Fruit fly (Drosophila melanogaster) whole organism, embryonic: ENCODE measurements around the gene mRpL14.

Source experiments
- ATbp ChIP-seq: fragments of 200-800 bp; sonication (Bioruptor generic); optimal IDR thresholded peaks from 2 replicates; lab custom pipeline; 2017; ENCODE audit warnings: missing biosample characterization, mild to moderate bottlenecking, missing genetic modification characterization, missing genetic modification reagents
- Ada2b ChIP-seq: fragments of 200-800 bp; sonication (Bioruptor generic); IDR thresholded peaks from 2 replicates; pipeline ENCODE4 v1.3.6; 2022; ENCODE audit warnings: missing biosample characterization, missing genetic modification characterization
- Atf3 ChIP-seq: fragments of 200-800 bp; sonication (Bioruptor generic); optimal IDR thresholded peaks from 3 replicates; lab custom pipeline; 2016; ENCODE audit warnings: missing biosample characterization, missing genetic modification characterization
- CG10321 ChIP-seq: fragments of 200-800 bp; sonication (Bioruptor generic); IDR thresholded peaks from 2 replicates; pipeline ENCODE4 v1.3.6; 2022; ENCODE audit warnings: missing biosample characterization, missing genetic modification characterization
- CG11085 ChIP-seq: fragments of 200-800 bp; sonication (Bioruptor generic); IDR thresholded peaks from 2 replicates; pipeline ENCODE4 v1.3.6; 2022; ENCODE audit warnings: missing biosample characterization, missing genetic modification characterization
- CG11723 ChIP-seq: fragments of 200-800 bp; sonication (Bioruptor generic); optimal IDR thresholded peaks from 2 replicates; lab custom pipeline; 2017; ENCODE audit warnings: missing biosample characterization, mild to moderate bottlenecking, missing genetic modification characterization
- CG12219 ChIP-seq: fragments of 200-800 bp; sonication (Bioruptor generic); optimal IDR thresholded peaks from 3 replicates; lab custom pipeline; 2018; ENCODE audit warnings: missing biosample characterization, mild to moderate bottlenecking, missing genetic modification characterization
- CG12744 ChIP-seq: fragments of 200-800 bp; sonication (Bioruptor generic); optimal IDR thresholded peaks from 2 replicates; lab custom pipeline; 2016; ENCODE audit warnings: missing biosample characterization, missing genetic modification characterization
- CG14441 ChIP-seq: fragments of 200-800 bp; sonication (Bioruptor generic); IDR thresholded peaks from 2 replicates; pipeline ENCODE4 v1.3.6; 2022; ENCODE audit warnings: missing biosample characterization, missing genetic modification characterization
- CG1647 ChIP-seq: fragments of 200-800 bp; sonication (Bioruptor generic); optimal IDR thresholded peaks from 3 replicates; lab custom pipeline; 2016; ENCODE audit warnings: missing biosample characterization, missing genetic modification characterization
- CG2678 ChIP-seq: fragments of 200-800 bp; sonication (Bioruptor generic); optimal IDR thresholded peaks from 3 replicates; lab custom pipeline; 2019; ENCODE audit warnings: missing biosample characterization, mild to moderate bottlenecking, missing genetic modification characterization, moderate library complexity
- CG2875 ChIP-seq: fragments of 200-800 bp; sonication (Bioruptor generic); optimal IDR thresholded peaks from 2 replicates; lab custom pipeline; 2017; ENCODE audit warnings: missing biosample characterization, mild to moderate bottlenecking, missing genetic modification characterization, missing genetic modification reagents
- CG8478 ChIP-seq: fragments of >200 bp; optimal IDR thresholded peaks from 2 replicates; lab custom pipeline; 2018
- CG9437 ChIP-seq: fragments of 200-800 bp; sonication (Bioruptor generic); optimal IDR thresholded peaks from 2 replicates; lab custom pipeline; 2018; ENCODE audit warnings: missing biosample characterization, mild to moderate bottlenecking, missing genetic modification characterization
- Camta ChIP-seq: fragments of 200-800 bp; sonication (Bioruptor generic); optimal IDR thresholded peaks from 2 replicates; lab custom pipeline; 2016; ENCODE audit warnings: missing biosample characterization, missing genetic modification characterization
- CrebB ChIP-seq: fragments of 200-800 bp; sonication (Bioruptor generic); optimal IDR thresholded peaks from 3 replicates; lab custom pipeline; 2018; ENCODE audit warnings: missing biosample characterization, mild to moderate bottlenecking, missing genetic modification characterization
- Drgx ChIP-seq: fragments of 200-800 bp; sonication (Bioruptor generic); IDR thresholded peaks from 2 replicates; pipeline ENCODE4 v1.3.6; 2022; ENCODE audit warnings: missing biosample characterization, missing genetic modification characterization
- HLH54F ChIP-seq: fragments of 200-800 bp; sonication (Bioruptor generic); optimal IDR thresholded peaks from 3 replicates; lab custom pipeline; 2016; ENCODE audit warnings: missing biosample characterization, missing genetic modification characterization
- NfI ChIP-seq: fragments of 200-800 bp; sonication (Bioruptor generic); optimal IDR thresholded peaks from 3 replicates; lab custom pipeline; 2018; ENCODE audit warnings: missing biosample characterization, mild to moderate bottlenecking, missing genetic modification characterization, moderate library complexity
- Opbp ChIP-seq: fragments of 200-800 bp; sonication (Bioruptor generic); IDR thresholded peaks from 3 replicates; pipeline ENCODE4 v1.3.6; 2022; ENCODE audit warnings: missing biosample characterization, missing genetic modification characterization; ENCODE audit not compliant: partially characterized antibody
- Poxn ChIP-seq: fragments of 200-800 bp; sonication (Bioruptor generic); IDR thresholded peaks from 2 replicates; pipeline ENCODE4 v1.3.6; 2022; ENCODE audit warnings: missing biosample characterization, missing genetic modification characterization
- Rfx ChIP-seq: fragments of 200-800 bp; sonication (Bioruptor generic); IDR thresholded peaks from 2 replicates; pipeline ENCODE4 v1.3.6; 2022; ENCODE audit warnings: missing biosample characterization, missing genetic modification characterization
- Sin3A ChIP-seq: fragments of >200 bp; optimal IDR thresholded peaks from 2 replicates; lab custom pipeline; 2018
- Trl ChIP-seq, 3 experiments: fragments of >200 bp in 2 of 3; fragments of 200-800 bp in 1 of 3; sonication (Bioruptor generic) in 1 of 3; optimal IDR thresholded peaks; 2 replicates in 1 of 3; 3 replicates in 2 of 3; lab custom pipeline; 2016 to 2017; ENCODE audit warnings: missing biosample characterization in 1 of 3, missing genetic modification characterization in 1 of 3
- ac ChIP-seq: fragments of 200-800 bp; sonication (Bioruptor generic); optimal IDR thresholded peaks from 3 replicates; lab custom pipeline; 2017; ENCODE audit warnings: missing biosample characterization, mild to moderate bottlenecking, missing genetic modification characterization
- ase ChIP-seq: fragments of 200-800 bp; sonication (Bioruptor generic); IDR thresholded peaks from 3 replicates; pipeline ENCODE4 v1.3.6; 2022; ENCODE audit warnings: missing biosample characterization, missing genetic modification characterization
- bab2 ChIP-seq: fragments of 200-800 bp; sonication (Bioruptor generic); optimal IDR thresholded peaks from 2 replicates; lab custom pipeline; 2016; ENCODE audit warnings: missing biosample characterization, missing genetic modification characterization
- chinmo ChIP-seq: fragments of 200-800 bp; sonication (Bioruptor generic); IDR thresholded peaks from 4 replicates; pipeline ENCODE4 v1.3.6; 2022; ENCODE audit warnings: missing biosample characterization, missing genetic modification characterization; ENCODE audit not compliant: partially characterized antibody
- ci ChIP-seq: fragments of 200-800 bp; sonication (Bioruptor generic); IDR thresholded peaks from 3 replicates; pipeline ENCODE4 v1.3.6; 2022; ENCODE audit warnings: missing biosample characterization, missing genetic modification characterization
- corto ChIP-seq: fragments of 200-800 bp; sonication (Bioruptor generic); optimal IDR thresholded peaks from 2 replicates; lab custom pipeline; 2016; ENCODE audit warnings: missing biosample characterization, mild to moderate bottlenecking, missing genetic modification characterization, moderate library complexity
- en ChIP-seq: fragments of 200-800 bp; sonication (Bioruptor generic); optimal IDR thresholded peaks from 2 replicates; lab custom pipeline; 2016; ENCODE audit warnings: missing biosample characterization, missing genetic modification characterization
- eve ChIP-seq, 2 experiments: fragments of >200 bp; optimal IDR thresholded peaks; 2 replicates each; lab custom pipeline; 2017; ENCODE audit warnings: missing biosample characterization in 2 of 2, missing genetic modification characterization in 2 of 2
- fd96Cb ChIP-seq: fragments of 200-800 bp; sonication (Bioruptor generic); optimal IDR thresholded peaks from 2 replicates; lab custom pipeline; 2018; ENCODE audit warnings: missing biosample characterization, mild to moderate bottlenecking, missing genetic modification characterization, moderate library complexity
- ham ChIP-seq: fragments of 200-800 bp; sonication (Bioruptor generic); IDR thresholded peaks from 2 replicates; pipeline ENCODE4 v1.3.6; 2022; ENCODE audit warnings: missing biosample characterization, missing genetic modification characterization
- hkb ChIP-seq, 2 experiments: fragments of 200-800 bp in 1 of 2; fragments of >200 bp in 1 of 2; sonication (Bioruptor generic) in 1 of 2; IDR thresholded peaks in 1 of 2; optimal IDR thresholded peaks in 1 of 2; 2 replicates each; pipeline versions ENCODE4 v1.3.6 to Lab custom; 2017 to 2022; ENCODE audit warnings: missing biosample characterization in 1 of 2, missing genetic modification characterization in 1 of 2
- ind ChIP-seq: fragments of 200-800 bp; sonication (Bioruptor generic); optimal IDR thresholded peaks from 3 replicates; lab custom pipeline; 2016; ENCODE audit warnings: missing biosample characterization, missing genetic modification characterization
- peb ChIP-seq: fragments of 200-800 bp; sonication (Bioruptor generic); IDR thresholded peaks from 2 replicates; pipeline ENCODE4 v1.3.6; 2022; ENCODE audit warnings: missing biosample characterization, missing genetic modification characterization
- pfk ChIP-seq: fragments of 200-800 bp; sonication (Bioruptor generic); optimal IDR thresholded peaks from 2 replicates; lab custom pipeline; 2018; ENCODE audit warnings: missing biosample characterization, mild to moderate bottlenecking, missing genetic modification characterization, moderate library complexity
- pita ChIP-seq: fragments of 200-800 bp; sonication (Bioruptor generic); optimal IDR thresholded peaks from 2 replicates; lab custom pipeline; 2017; ENCODE audit warnings: missing biosample characterization, mild to moderate bottlenecking, missing genetic modification characterization
- salm ChIP-seq: fragments of 200-800 bp; sonication (Bioruptor generic); optimal IDR thresholded peaks from 2 replicates; lab custom pipeline; 2018; ENCODE audit warnings: missing biosample characterization, mild to moderate bottlenecking, missing genetic modification characterization
- sd ChIP-seq: fragments of 200-800 bp; sonication (Bioruptor generic); optimal IDR thresholded peaks from 3 replicates; lab custom pipeline; 2018; ENCODE audit warnings: missing biosample characterization, mild to moderate bottlenecking, missing genetic modification characterization, moderate library complexity
- seq ChIP-seq: fragments of 200-800 bp; sonication (Bioruptor generic); IDR thresholded peaks from 2 replicates; pipeline ENCODE4 v1.3.6; 2022; ENCODE audit warnings: missing biosample characterization, missing genetic modification characterization
- sim ChIP-seq: fragments of 200-800 bp; sonication (Bioruptor generic); IDR thresholded peaks from 2 replicates; pipeline ENCODE4 v1.3.6; 2022; ENCODE audit warnings: missing biosample characterization, missing genetic modification characterization
- ssp ChIP-seq: fragments of 200-800 bp; sonication (Bioruptor generic); IDR thresholded peaks from 2 replicates; pipeline ENCODE4 v1.3.6; 2022; ENCODE audit warnings: missing biosample characterization, missing genetic modification characterization
- twi ChIP-seq: fragments of 200-800 bp; optimal IDR thresholded peaks from 2 replicates; lab custom pipeline; 2019; ENCODE audit warnings: missing biosample characterization, mild to moderate bottlenecking, missing genetic modification characterization, moderate library complexity
- vfl ChIP-seq: fragments of 200-800 bp; sonication (Bioruptor generic); optimal IDR thresholded peaks from 2 replicates; lab custom pipeline; 2016; ENCODE audit warnings: missing biosample characterization, missing genetic modification characterization
- vvl ChIP-seq: fragments of 200-800 bp; sonication (Bioruptor generic); IDR thresholded peaks from 2 replicates; pipeline ENCODE4 v1.3.6; 2022; ENCODE audit warnings: missing biosample characterization, missing genetic modification characterization
- zfh1 ChIP-seq: fragments of 200-800 bp; sonication (Bioruptor generic); IDR thresholded peaks from 3 replicates; pipeline ENCODE4 v1.3.6; 2022; ENCODE audit warnings: missing biosample characterization, missing genetic modification characterization
- zfh2 ChIP-seq: fragments of 200-800 bp; sonication (Bioruptor generic); optimal IDR thresholded peaks from 2 replicates; lab custom pipeline; 2016; ENCODE audit warnings: missing biosample characterization, missing genetic modification characterization

The mRpL14 gene

dm6 chrX:2296230-2297044 lies 48.0 kb downstream of the mRpL14 start (continued):
- peak; percentile 77 for TF ChIP-seq CG14441 (GFP tag; lab: Robert Waterston, UW)
- peak; percentile 85; the same call in 3 of the 4 replicates for TF ChIP-seq chinmo
- no peak for TF ChIP-seq corto (GFP tag; lab: Kevin White, UChicago)
- TF ChIP-seq pita = no peak
- TF ChIP-seq sd (tag; lab: Kevin White, UChicago) = peak; percentile 81
- peak; percentile 70 for TF ChIP-seq Ada2b (GFP tag; lab: Robert Waterston, UW)
- peak; percentile 93 for TF ChIP-seq ind
- TF ChIP-seq HLH54F (GFP tag; lab: Kevin White, UChicago) = peak; percentile 93
- no peak for TF ChIP-seq hkb (optimal IDR thresholded peaks at IDR 0.05; lab: Kevin White, UChicago)
- peak; percentile 87 for TF ChIP-seq hkb (GFP tag; IDR thresholded peaks at IDR 0.05; lab: Robert Waterston, UW)
- TF ChIP-seq Opbp (GFP tag; lab: Robert Waterston, UW) = no peak
- peak in 1 of 2 experiments; percentile 66 for TF ChIP-seq Trl (optimal IDR thresholded peaks at IDR 0.05; lab: Kevin White, UChicago)
- peak; percentile 93 for TF ChIP-seq Trl (GFP tag; optimal IDR thresholded peaks at IDR 0.05; lab: Kevin White, UChicago)
- no peak for TF ChIP-seq Sin3A (lab: Kevin White, UChicago)
- TF ChIP-seq peb = no peak
- TF ChIP-seq bab2 (GFP tag; lab: Kevin White, UChicago) = peak; percentile 91
- TF ChIP-seq Poxn (GFP tag; lab: Robert Waterston, UW) = peak; percentile 6; the same call in 1 of the 2 replicates
- peak; percentile 95 for TF ChIP-seq CG12219 (GFP tag; lab: Kevin White, UChicago)
- peak; percentile 93 for TF ChIP-seq Atf3 (GFP tag; lab: Kevin White, UChicago)
- TF ChIP-seq seq = peak; percentile 86
- TF ChIP-seq fd96Cb (tag; lab: Kevin White, UChicago) = peak; percentile 94
- TF ChIP-seq Rfx (GFP tag; lab: Robert Waterston, UW) = peak; percentile 77; the same call in 1 of the 2 replicates
- TF ChIP-seq ci (GFP tag; lab: Robert Waterston, UW) = no peak; the same call in 1 of the 3 replicates
- TF ChIP-seq CG2678 (tag; lab: Kevin White, UChicago) = peak; percentile 96
- TF ChIP-seq salm = peak; percentile 83
- peak; percentile 72 for TF ChIP-seq CG11085 (GFP tag; lab: Robert Waterston, UW)
- TF ChIP-seq zfh1 = peak; percentile 74; the same call in 2 of the 3 replicates
- peak; percentile 66; the same call in 2 of the 3 replicates for TF ChIP-seq ase (GFP tag; lab: Robert Waterston, UW)
- TF ChIP-seq sim = no peak
- peak; percentile 31; the same call in 1 of the 2 replicates for TF ChIP-seq CG10321
- TF ChIP-seq CG11723 = peak; percentile 91
- peak; percentile 77 for TF ChIP-seq vvl
- TF ChIP-seq zfh2 (GFP tag; lab: Kevin White, UChicago) = peak; percentile 90
- TF ChIP-seq Camta (GFP tag; lab: Kevin White, UChicago) = peak; percentile 95
- TF ChIP-seq NfI (GFP tag; lab: Kevin White, UChicago) = peak; percentile 89
- TF ChIP-seq Drgx = peak; percentile 80
- TF ChIP-seq CG8478 (lab: Kevin White, UChicago) = no peak
- TF ChIP-seq CrebB (tag; lab: Kevin White, UChicago) = peak; percentile 87
- peak; percentile 85 for TF ChIP-seq CG1647 (GFP tag; lab: Kevin White, UChicago)
- TF ChIP-seq vfl (GFP tag; lab: Kevin White, UChicago) = peak; percentile 83
- TF ChIP-seq twi (tag; lab: Kevin White, UChicago) = peak; percentile 88
- TF ChIP-seq eve (GFP tag; optimal IDR thresholded peaks at IDR 0.05; lab: Kevin White, UChicago) = peak; percentile 33 to 99
- peak; percentile 92 for TF ChIP-seq CG12744 (GFP tag; lab: Kevin White, UChicago)
- TF ChIP-seq ac (GFP tag; lab: Kevin White, UChicago) = peak; percentile 87
- TF ChIP-seq ATbp (GFP tag; lab: Kevin White, UChicago) = peak; percentile 90
- peak; percentile 84 for TF ChIP-seq CG9437 (GFP tag; lab: Kevin White, UChicago)
- no peak for TF ChIP-seq pfk (GFP tag; lab: Kevin White, UChicago)
- 0 out of 2 replicates have a peak, but pooled peaks have one; percentile 21 for TF ChIP-seq ham (GFP tag; lab: Robert Waterston, UW)
- peak; percentile 64 for TF ChIP-seq ssp (GFP tag; lab: Robert Waterston, UW)
- TF ChIP-seq CG2875 (GFP tag; lab: Kevin White, UChicago) = peak; percentile 94
- TF ChIP-seq en (GFP tag; lab: Kevin White, UChicago) = peak; percentile 92
